Worm (Caenorhabditis elegans) whole organism, L2 larva: ENCODE measurements around the gene H40L08.9.

Experiments used
- alr-1 ChIP-seq: fragments of 150-350 bp; optimal IDR thresholded peaks from 2 replicates; lab custom pipeline; 2014; ENCODE audit warnings: missing biosample characterization, missing genetic modification characterization
- aly-2 ChIP-seq: fragments of 150-350 bp; optimal IDR thresholded peaks from 2 replicates; lab custom pipeline; 2014; ENCODE audit warnings: missing biosample characterization, missing genetic modification characterization
- blmp-1 ChIP-seq: sonication (generic microtip); optimal IDR thresholded peaks from 2 replicates; lab custom pipeline; 2017; ENCODE audit warnings: missing genetic modification characterization, mild to moderate bottlenecking, missing compliant biosample characterization, antibody characterized with exemption, moderate library complexity; ENCODE audit not compliant: insufficient read depth
- ceh-82 ChIP-seq: fragments of 150-350 bp; optimal IDR thresholded peaks from 2 replicates; lab custom pipeline; 2014; ENCODE audit warnings: missing biosample characterization, missing genetic modification characterization
- dmd-4 ChIP-seq: sonication (generic microtip); optimal IDR thresholded peaks from 2 replicates; lab custom pipeline; 2017; ENCODE audit warnings: missing biosample characterization, missing genetic modification characterization
- egl-27 ChIP-seq: sonication (generic microtip); optimal IDR thresholded peaks from 3 replicates; lab custom pipeline; 2017; ENCODE audit warnings: missing biosample characterization, missing genetic modification reagents, missing genetic modification characterization
- elt-3 ChIP-seq: sonication (generic microtip); optimal IDR thresholded peaks from 2 replicates; lab custom pipeline; 2017; ENCODE audit warnings: missing biosample characterization, missing genetic modification characterization
- fos-1 ChIP-seq: fragments of 150-350 bp; optimal IDR thresholded peaks from 2 replicates; lab custom pipeline; 2014; ENCODE audit warnings: missing biosample characterization, missing genetic modification characterization
- gmeb-1 ChIP-seq: fragments of 150-350 bp; optimal IDR thresholded peaks from 2 replicates; lab custom pipeline; 2014; ENCODE audit warnings: missing biosample characterization, missing genetic modification characterization
- lsy-2 ChIP-seq, 2 experiments: fragments of 150-350 bp in 1 of 2; sonication (generic microtip) in 1 of 2; optimal IDR thresholded peaks; 2 replicates each; lab custom pipeline; 2014 to 2017; ENCODE audit warnings: missing biosample characterization in 2 of 2, missing genetic modification characterization in 2 of 2
- mab-5 ChIP-seq: fragments of 150-350 bp; optimal IDR thresholded peaks from 2 replicates; lab custom pipeline; 2014; ENCODE audit warnings: missing biosample characterization, missing genetic modification characterization
- mbf-1 ChIP-seq: sonication (generic microtip); optimal IDR thresholded peaks from 2 replicates; lab custom pipeline; 2017; ENCODE audit warnings: missing biosample characterization, missing genetic modification characterization
- nhr-129 ChIP-seq: fragments of 150-350 bp; optimal IDR thresholded peaks from 2 replicates; lab custom pipeline; 2014; ENCODE audit warnings: missing biosample characterization, missing genetic modification characterization
- nhr-23 ChIP-seq: fragments of 150-350 bp; optimal IDR thresholded peaks from 2 replicates; lab custom pipeline; 2014; ENCODE audit warnings: missing biosample characterization, missing genetic modification reagents, missing genetic modification characterization
- nhr-237 ChIP-seq: fragments of 150-350 bp; optimal IDR thresholded peaks from 2 replicates; lab custom pipeline; 2014; ENCODE audit warnings: missing biosample characterization, missing genetic modification characterization
- sem-4 ChIP-seq: fragments of 150-350 bp; optimal IDR thresholded peaks from 2 replicates; lab custom pipeline; 2014; ENCODE audit warnings: missing biosample characterization, missing genetic modification reagents, missing genetic modification characterization
- snpc-4 ChIP-seq: fragments of 150-350 bp; optimal IDR thresholded peaks from 2 replicates; lab custom pipeline; 2014; ENCODE audit warnings: missing biosample characterization, missing genetic modification characterization
- unc-55 ChIP-seq: fragments of 150-350 bp; sonication (generic microtip); optimal IDR thresholded peaks from 3 replicates; lab custom pipeline; 2014; ENCODE audit warnings: missing biosample characterization, missing genetic modification reagents, missing genetic modification characterization
- zag-1 ChIP-seq: fragments of 150-350 bp; optimal IDR thresholded peaks from 2 replicates; lab custom pipeline; 2014; ENCODE audit warnings: missing biosample characterization, missing genetic modification characterization
- ztf-1 ChIP-seq: fragments of 200-800 bp; sonication (Bioruptor generic); conservative IDR thresholded peaks from 2 replicates; pipeline ENCODE4 v1.3.6; 2022; ENCODE audit warnings: missing genetic modification characterization, missing compliant biosample characterization

The H40L08.9 gene

DNA sequence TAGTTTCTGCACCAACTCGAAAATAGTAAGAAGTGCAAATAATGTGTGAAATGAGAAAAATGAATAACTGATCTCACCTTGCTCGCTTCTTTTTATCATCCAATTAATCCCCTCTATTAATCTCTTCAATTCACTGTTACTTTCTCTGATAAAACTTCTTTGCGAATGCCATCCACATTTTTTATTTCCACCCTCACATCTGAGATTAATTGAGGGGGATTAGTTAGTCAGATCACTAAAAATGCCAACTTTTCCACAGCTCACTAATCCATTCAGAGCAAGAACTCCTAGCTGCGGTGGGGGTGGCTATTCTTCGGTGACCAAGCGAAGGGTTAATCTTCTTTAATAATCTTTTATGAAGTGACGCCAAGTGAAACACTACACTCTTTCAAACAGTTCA, 41.5 kb downstream of the H40L08.9 start, which contains the start of gene dsc-1:
TSS of gene dsc-1 (minus strand) at position 46 of the 400 bp plus-strand sequence.
- no peak for TF ChIP-seq aly-2
- TF ChIP-seq dmd-4 (tag; lab: Kevin White, UChicago), result no peak
- TF ChIP-seq nhr-237 (tag; lab: Kevin White, UChicago), result no peak
- no peak for TF ChIP-seq sem-4 (tag; lab: Kevin White, UChicago)
- TF ChIP-seq blmp-1 (tag; lab: Kevin White, UChicago), result no peak
- TF ChIP-seq ceh-82, result no peak
- no peak for TF ChIP-seq mbf-1
- TF ChIP-seq gmeb-1 (tag; lab: Kevin White, UChicago), result no peak
- TF ChIP-seq alr-1 (tag; lab: Kevin White, UChicago), result no peak
- TF ChIP-seq zag-1 (tag; lab: Kevin White, UChicago), result no peak
- no peak for TF ChIP-seq snpc-4 (tag; lab: Kevin White, UChicago)
- TF ChIP-seq nhr-129 (tag; lab: Kevin White, UChicago), result no peak
- TF ChIP-seq elt-3 (tag; lab: Kevin White, UChicago), result no peak
- TF ChIP-seq ztf-1 (GFP tag; lab: Robert Waterston, UW), result no peak

DNA sequence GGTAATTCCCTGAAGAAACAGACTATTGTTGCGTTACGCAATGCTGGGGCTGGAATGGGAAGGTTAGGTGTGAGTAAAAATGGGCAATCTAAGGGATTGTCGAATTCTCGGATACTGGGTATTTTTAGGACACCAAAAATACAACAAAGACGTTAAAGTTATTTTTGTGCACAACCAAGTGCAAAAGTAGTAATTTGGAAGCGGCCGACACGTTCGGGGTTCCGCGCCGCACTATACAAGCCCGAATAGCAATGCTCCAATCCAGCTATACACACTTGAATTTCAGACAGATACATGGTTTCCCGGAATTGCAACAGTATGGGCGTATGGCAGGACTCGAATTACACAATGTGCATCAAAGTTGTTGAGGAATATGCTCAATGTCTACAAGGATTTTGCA, 48.3 kb downstream of the H40L08.9 start:
- TF ChIP-seq snpc-4 (tag; lab: Kevin White, UChicago) (peak; percentile 24), nhr-23 (tag; lab: Kevin White, UChicago) (no peak), fos-1 (no peak)

DNA sequence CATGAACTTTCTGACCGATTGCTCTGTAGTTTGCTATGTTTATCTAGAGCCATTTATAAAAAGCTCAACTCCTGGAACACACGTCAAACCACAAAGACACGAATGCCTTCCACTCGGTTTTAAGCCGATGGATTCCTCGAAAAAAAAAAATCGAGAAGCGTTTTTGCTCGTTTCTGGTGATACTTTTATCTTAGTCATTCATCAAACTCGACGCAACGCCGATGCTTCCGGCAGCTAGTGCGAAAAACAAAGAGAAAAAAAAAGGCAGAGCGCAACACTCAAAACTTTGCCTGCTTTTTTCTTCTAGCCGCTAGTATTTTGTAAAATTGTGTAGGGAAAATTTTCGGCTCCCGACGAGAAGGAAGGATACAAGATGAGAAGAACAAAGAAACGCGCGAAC, 48.7 kb downstream of the H40L08.9 start:
- no peak for TF ChIP-seq zag-1 (tag; lab: Kevin White, UChicago)
- peak; percentile 77 for TF ChIP-seq unc-55 (GFP tag; lab: Kevin White, UChicago)
- TF ChIP-seq egl-27 (tag; lab: Kevin White, UChicago), result peak; percentile 4
- TF ChIP-seq mab-5 (tag; lab: Kevin White, UChicago), result peak; percentile 68
- peak in 1 of 2 experiments; percentile 3 for TF ChIP-seq lsy-2 (tag; optimal IDR thresholded peaks at IDR 0.05; lab: Kevin White, UChicago)
